Worm (Caenorhabditis elegans) whole organism, early embryonic: ENCODE results near the gene gdh-1.

ENCODE experiments used
- B0310.2 ChIP-seq: sonication (generic microtip); optimal IDR thresholded peaks from 2 replicates; lab custom pipeline; 2016; ENCODE audit warnings: mild to moderate bottlenecking, missing genetic modification characterization, missing compliant biosample characterization
- F13C5.2 ChIP-seq: sonication (generic microtip); optimal IDR thresholded peaks from 2 replicates; lab custom pipeline; 2017; ENCODE audit warnings: mild to moderate bottlenecking, missing genetic modification characterization, inconsistent platforms, missing compliant biosample characterization
- ama-1 ChIP-seq: fragments of 150-350 bp; optimal IDR thresholded peaks from 2 replicates; lab custom pipeline; 2014
- ceh-13 ChIP-seq: fragments of 200-800 bp; sonication (Bioruptor generic); optimal IDR thresholded peaks from 2 replicates; lab custom pipeline; 2018; ENCODE audit warnings: mild to moderate bottlenecking, missing genetic modification characterization, missing compliant biosample characterization
- ceh-36 ChIP-seq: sonication (generic microtip); optimal IDR thresholded peaks from 2 replicates; lab custom pipeline; 2016; ENCODE audit warnings: missing genetic modification characterization, inconsistent platforms, missing compliant biosample characterization
- ets-7 ChIP-seq: sonication (generic microtip); optimal IDR thresholded peaks from 2 replicates; lab custom pipeline; 2016; ENCODE audit warnings: missing genotype, missing genetic modification characterization, missing compliant biosample characterization
- flt-1 ChIP-seq: fragments of 200-800 bp; sonication (Bioruptor generic); IDR thresholded peaks from 2 replicates; pipeline ENCODE4 v1.3.6; 2022; ENCODE audit warnings: missing genetic modification characterization, missing compliant biosample characterization
- hmbx-1 ChIP-seq: sonication (generic microtip); optimal IDR thresholded peaks from 2 replicates; lab custom pipeline; 2016; ENCODE audit warnings: mild to moderate bottlenecking, missing genetic modification characterization, missing compliant biosample characterization
- scrt-1 ChIP-seq: fragments of 200-800 bp; sonication (Bioruptor generic); IDR thresholded peaks from 2 replicates; pipeline ENCODE4 v1.3.6; 2022; ENCODE audit warnings: missing genetic modification characterization, missing compliant biosample characterization

DNA sequence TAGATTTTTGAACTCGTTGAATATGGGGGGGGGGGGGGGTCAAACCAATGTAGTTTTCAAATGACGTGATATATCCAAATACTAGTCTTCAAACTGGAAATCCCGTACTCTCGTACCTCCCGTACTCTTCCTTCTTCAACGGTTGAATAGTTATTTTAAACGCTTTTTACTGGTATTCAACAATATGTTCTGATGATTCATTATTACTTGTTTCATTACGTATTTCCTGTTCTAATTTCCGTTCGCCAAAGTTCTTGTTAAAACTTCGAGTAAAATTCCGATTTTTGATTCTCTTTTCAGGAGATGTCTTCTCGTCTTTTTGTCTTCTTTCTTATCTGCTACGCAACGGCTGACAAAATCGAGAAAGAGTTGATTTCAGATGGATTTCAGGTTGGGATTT lies 22.5 kb upstream of the gdh-1 start, which contains the start of gene nhx-9:
- TF ChIP-seq ceh-13 (GFP tag; lab: Kevin White, UChicago), result no peak
- no peak for TF ChIP-seq flt-1 (GFP tag; lab: Robert Waterston, UW)
- TF ChIP-seq F13C5.2, result no peak
- TF ChIP-seq ets-7 (tag; lab: Kevin White, UChicago), result no peak
- TF ChIP-seq ceh-36, result no peak
- no peak for TF ChIP-seq B0310.2 (tag; lab: Kevin White, UChicago)
- no peak for TF ChIP-seq ama-1 (lab: Kevin White, UChicago)
- TF ChIP-seq scrt-1 (GFP tag; lab: Robert Waterston, UW), result no peak
- no peak for TF ChIP-seq hmbx-1 (tag; lab: Kevin White, UChicago)
